Worm (Caenorhabditis elegans) whole organism, young adult: Measurements from ENCODE around the gene sprr-2.

Source experiments
- C06A6.2 ChIP-seq: fragments of 200-800 bp; sonication (Bioruptor generic); conservative IDR thresholded peaks from 2 replicates; pipeline ENCODE4 v1.3.6; 2022; ENCODE audit warnings: missing genetic modification characterization, missing compliant biosample characterization
- C17E4.6 ChIP-seq: fragments of 200-800 bp; sonication (Bioruptor generic); IDR thresholded peaks from 2 replicates; pipeline ENCODE4 v1.3.6; 2022; ENCODE audit warnings: missing genetic modification reagents, missing genetic modification characterization, missing compliant biosample characterization
- D2030.7 ChIP-seq: fragments of 200-800 bp; sonication (Bioruptor generic); IDR thresholded peaks from 2 replicates; pipeline ENCODE4 v1.3.6; 2022; ENCODE audit warnings: missing genetic modification reagents, missing genetic modification characterization, missing compliant biosample characterization
- F10E7.11 ChIP-seq: sonication (generic microtip); optimal IDR thresholded peaks from 2 replicates; lab custom pipeline; 2017; ENCODE audit warnings: mild to moderate bottlenecking, missing genetic modification characterization, moderate library complexity, missing compliant biosample characterization
- F22D6.2 ChIP-seq: sonication (generic microtip); optimal IDR thresholded peaks from 2 replicates; lab custom pipeline; 2016; ENCODE audit warnings: mild to moderate bottlenecking, missing genetic modification characterization, missing compliant biosample characterization
- F23B12.7 ChIP-seq: sonication (generic microtip); optimal IDR thresholded peaks from 2 replicates; lab custom pipeline; 2017; ENCODE audit warnings: missing genetic modification characterization, mild to moderate bottlenecking, missing compliant biosample characterization, antibody characterized with exemption, moderate library complexity; ENCODE audit not compliant: insufficient read depth
- F33H1.4 ChIP-seq: fragments of 200-800 bp; sonication (Bioruptor generic); IDR thresholded peaks from 2 replicates; pipeline ENCODE4 v1.3.6; 2022; ENCODE audit warnings: missing genetic modification reagents, missing genetic modification characterization, missing compliant biosample characterization
- F39B2.1 ChIP-seq: fragments of 200-800 bp; sonication (Bioruptor generic); IDR thresholded peaks from 2 replicates; pipeline ENCODE4 v1.3.6; 2022; ENCODE audit warnings: missing genetic modification reagents, missing genetic modification characterization, missing compliant biosample characterization
- Y53F4B.3 ChIP-seq: fragments of 200-800 bp; sonication (Bioruptor generic); IDR thresholded peaks from 2 replicates; pipeline ENCODE4 v1.3.6; 2022; ENCODE audit warnings: missing genetic modification reagents, missing genetic modification characterization, missing compliant biosample characterization
- Y67H2A.10 ChIP-seq: fragments of 200-800 bp; sonication (Bioruptor generic); conservative IDR thresholded peaks from 2 replicates; pipeline ENCODE4 v1.3.6; 2022; ENCODE audit warnings: missing genetic modification reagents, missing genetic modification characterization, missing compliant biosample characterization
- akir-1 ChIP-seq: fragments of 200-800 bp; sonication (Bioruptor generic); optimal IDR thresholded peaks from 2 replicates; lab custom pipeline; 2018; ENCODE audit warnings: mild to moderate bottlenecking, missing genetic modification characterization, moderate library complexity, missing compliant biosample characterization
- ama-1 ChIP-seq, 3 experiments: fragments of 150-350 bp in 1 of 3; sonication (generic microtip) in 2 of 3; optimal IDR thresholded peaks; 2 replicates each; lab custom pipeline; 2014 to 2018; ENCODE audit warnings: missing biosample characterization in 2 of 3, missing genetic modification characterization in 2 of 3, missing genetic modification reagents in 2 of 3
- attf-3 ChIP-seq: fragments of 200-800 bp; sonication (Bioruptor generic); conservative IDR thresholded peaks from 2 replicates; pipeline ENCODE4 v1.3.6; 2022; ENCODE audit warnings: missing genetic modification reagents, missing genetic modification characterization, missing compliant biosample characterization
- ccch-3 ChIP-seq: fragments of 200-800 bp; sonication (Bioruptor generic); optimal IDR thresholded peaks from 2 replicates; lab custom pipeline; 2018; ENCODE audit warnings: mild to moderate bottlenecking, missing genetic modification characterization, missing compliant biosample characterization
- ceh-100 ChIP-seq: fragments of 200-800 bp; sonication (Bioruptor generic); IDR thresholded peaks from 2 replicates; pipeline ENCODE4 v1.3.6; 2022; ENCODE audit warnings: missing genetic modification reagents, missing genetic modification characterization, missing compliant biosample characterization
- ceh-40 ChIP-seq: fragments of 200-800 bp; sonication (Bioruptor generic); IDR thresholded peaks from 2 replicates; pipeline ENCODE4 v1.3.6; 2022; ENCODE audit warnings: missing genetic modification characterization, missing compliant biosample characterization
- ceh-58 ChIP-seq: fragments of 200-800 bp; sonication (Bioruptor generic); IDR thresholded peaks from 2 replicates; pipeline ENCODE4 v1.3.6; 2022; ENCODE audit warnings: missing genetic modification characterization, missing compliant biosample characterization
- ceh-79 ChIP-seq: sonication (generic microtip); optimal IDR thresholded peaks from 2 replicates; lab custom pipeline; 2017; ENCODE audit warnings: mild to moderate bottlenecking, missing genetic modification characterization, missing compliant biosample characterization
- dpl-1 ChIP-seq: fragments of 150-350 bp; optimal IDR thresholded peaks from 2 replicates; lab custom pipeline; 2014; ENCODE audit warnings: missing biosample characterization, missing genetic modification reagents, missing genetic modification characterization
- egl-18 ChIP-seq: fragments of 200-800 bp; sonication (Bioruptor generic); IDR thresholded peaks from 2 replicates; pipeline ENCODE4 v1.3.6; 2022; ENCODE audit warnings: missing genetic modification reagents, missing genetic modification characterization, missing compliant biosample characterization
- egrh-3 ChIP-seq: fragments of 200-800 bp; sonication (Bioruptor generic); IDR thresholded peaks from 2 replicates; pipeline ENCODE4 v1.3.6; 2022; ENCODE audit warnings: missing genetic modification reagents, missing genetic modification characterization, missing compliant biosample characterization
- ekl-4 ChIP-seq: fragments of 200-800 bp; sonication (Bioruptor generic); IDR thresholded peaks from 2 replicates; pipeline ENCODE4 v1.3.6; 2022; ENCODE audit warnings: missing genetic modification reagents, missing genetic modification characterization, missing compliant biosample characterization
- him-1 ChIP-seq: sonication (generic microtip); optimal IDR thresholded peaks from 2 replicates; lab custom pipeline; 2016; ENCODE audit warnings: missing genotype, missing genetic modification reagents, missing genetic modification characterization, missing compliant biosample characterization
- hsf-1 ChIP-seq: fragments of 200-800 bp; sonication (Bioruptor generic); IDR thresholded peaks from 2 replicates; pipeline ENCODE4 v1.3.6; 2022; ENCODE audit warnings: missing genetic modification reagents, missing genetic modification characterization, missing compliant biosample characterization
- let-607 ChIP-seq, 2 experiments: fragments of 200-800 bp in 1 of 2; sonication (Bioruptor generic) in 1 of 2; sonication (generic microtip) in 1 of 2; optimal IDR thresholded peaks; 2 replicates each; lab custom pipeline; 2016 to 2018; ENCODE audit warnings: mild to moderate bottlenecking in 2 of 2, missing compliant biosample characterization in 2 of 2, missing genetic modification characterization in 2 of 2, moderate library complexity in 2 of 2, missing genotype in 1 of 2
- lin-26 ChIP-seq: fragments of 200-800 bp; sonication (Bioruptor generic); IDR thresholded peaks from 2 replicates; pipeline ENCODE4 v1.3.6; 2022; ENCODE audit warnings: missing genetic modification reagents, missing genetic modification characterization, missing compliant biosample characterization
- lin-40 ChIP-seq: sonication (generic microtip); optimal IDR thresholded peaks from 2 replicates; lab custom pipeline; 2016; ENCODE audit warnings: missing genetic modification characterization, mild to moderate bottlenecking, missing compliant biosample characterization, missing genotype, missing genetic modification reagents
- lsy-27 ChIP-seq: sonication (generic microtip); optimal IDR thresholded peaks from 2 replicates; lab custom pipeline; 2017; ENCODE audit warnings: missing genetic modification characterization, mild to moderate bottlenecking, missing compliant biosample characterization, antibody characterized with exemption, missing genotype, borderline replicate concordance; ENCODE audit not compliant: insufficient read depth
- madf-10 ChIP-seq: sonication (generic microtip); optimal IDR thresholded peaks from 2 replicates; lab custom pipeline; 2016; ENCODE audit warnings: mild to moderate bottlenecking, missing genetic modification characterization, missing compliant biosample characterization
- madf-8 ChIP-seq: fragments of 200-800 bp; sonication (Bioruptor generic); conservative IDR thresholded peaks from 2 replicates; pipeline ENCODE4 v1.3.6; 2022; ENCODE audit warnings: missing genetic modification reagents, missing genetic modification characterization, missing compliant biosample characterization
- mcd-1 ChIP-seq: fragments of 200-800 bp; sonication (Bioruptor generic); IDR thresholded peaks from 2 replicates; pipeline ENCODE4 v1.3.6; 2022; ENCODE audit warnings: missing genetic modification reagents, missing genetic modification characterization, missing compliant biosample characterization
- mes-4 ChIP-seq: sonication (generic microtip); optimal IDR thresholded peaks from 2 replicates; lab custom pipeline; 2016; ENCODE audit warnings: missing genotype, missing genetic modification characterization, missing compliant biosample characterization
- nfya-1 ChIP-seq: sonication (generic microtip); optimal IDR thresholded peaks from 2 replicates; lab custom pipeline; 2017; ENCODE audit warnings: antibody characterized with exemption, missing compliant biosample characterization, missing genetic modification characterization, borderline replicate concordance; ENCODE audit not compliant: insufficient read depth
- nhr-179 ChIP-seq: sonication (generic microtip); optimal IDR thresholded peaks from 2 replicates; lab custom pipeline; 2016; ENCODE audit warnings: mild to moderate bottlenecking, missing genetic modification characterization, missing compliant biosample characterization
- nhr-27 ChIP-seq: fragments of 200-800 bp; sonication (Bioruptor generic); optimal IDR thresholded peaks from 2 replicates; lab custom pipeline; 2018; ENCODE audit warnings: mild to moderate bottlenecking, missing genetic modification characterization, moderate library complexity, missing compliant biosample characterization
- nhr-90 ChIP-seq: sonication (generic microtip); optimal IDR thresholded peaks from 2 replicates; lab custom pipeline; 2016; ENCODE audit warnings: missing genotype, mild to moderate bottlenecking, missing genetic modification characterization, missing compliant biosample characterization
- pha-4 ChIP-seq: fragments of 150-350 bp; sonication (generic microtip); optimal IDR thresholded peaks from 2 replicates; lab custom pipeline; 2014; ENCODE audit warnings: missing biosample characterization, missing genetic modification reagents, missing genetic modification characterization
- rcor-1 ChIP-seq: fragments of 200-800 bp; sonication (Bioruptor generic); IDR thresholded peaks from 2 replicates; pipeline ENCODE4 v1.3.6; 2022; ENCODE audit warnings: missing genetic modification reagents, missing genetic modification characterization, missing compliant biosample characterization
- rec-8 ChIP-seq, 2 experiments: sonication (generic microtip); optimal IDR thresholded peaks; 2 replicates each; lab custom pipeline; 2016; ENCODE audit warnings: mild to moderate bottlenecking in 2 of 2, missing genetic modification characterization in 2 of 2, missing genetic modification reagents in 2 of 2, missing genotype in 2 of 2, missing biosample characterization in 1 of 2, missing compliant biosample characterization in 1 of 2, moderate library complexity in 1 of 2
- repo-1 ChIP-seq: sonication (generic microtip); optimal IDR thresholded peaks from 2 replicates; lab custom pipeline; 2017; ENCODE audit warnings: mild to moderate bottlenecking, missing genetic modification characterization, missing compliant biosample characterization
- rpc-1 ChIP-seq, 2 experiments: fragments of 150-350 bp in 1 of 2; sonication (generic microtip) in 1 of 2; optimal IDR thresholded peaks; 2 replicates each; lab custom pipeline; 2014 to 2018; ENCODE audit warnings: missing biosample characterization in 1 of 2, missing genetic modification characterization in 1 of 2, missing genetic modification reagents in 1 of 2, missing genotype in 1 of 2
- sdz-38 ChIP-seq: sonication (generic microtip); optimal IDR thresholded peaks from 2 replicates; lab custom pipeline; 2016; ENCODE audit warnings: missing genotype, missing genetic modification characterization, missing compliant biosample characterization
- snpc-1.3 ChIP-seq: sonication (generic microtip); optimal IDR thresholded peaks from 2 replicates; lab custom pipeline; 2017; ENCODE audit warnings: missing genetic modification characterization, mild to moderate bottlenecking, missing compliant biosample characterization, antibody characterized with exemption, moderate library complexity, missing genotype, missing genetic modification reagents; ENCODE audit not compliant: insufficient read depth
- tbp1 ChIP-seq: fragments of 200-800 bp; sonication (Bioruptor generic); optimal IDR thresholded peaks from 2 replicates; lab custom pipeline; 2018; ENCODE audit warnings: mild to moderate bottlenecking, missing genetic modification characterization, missing compliant biosample characterization
- zfh-2 ChIP-seq: fragments of 200-800 bp; sonication (Bioruptor generic); conservative IDR thresholded peaks from 2 replicates; pipeline ENCODE4 v1.3.6; 2022; ENCODE audit warnings: missing genetic modification reagents, missing genetic modification characterization, missing compliant biosample characterization
- ztf-18 ChIP-seq: sonication (generic microtip); optimal IDR thresholded peaks from 2 replicates; lab custom pipeline; 2016; ENCODE audit warnings: missing genotype, mild to moderate bottlenecking, missing genetic modification characterization, missing compliant biosample characterization
- ztf-22 ChIP-seq: fragments of 200-800 bp; sonication (Bioruptor generic); optimal IDR thresholded peaks from 2 replicates; lab custom pipeline; 2018; ENCODE audit warnings: mild to moderate bottlenecking, missing genetic modification characterization, moderate library complexity, missing compliant biosample characterization
- ztf-6 ChIP-seq: fragments of 200-800 bp; sonication (Bioruptor generic); IDR thresholded peaks from 2 replicates; pipeline ENCODE4 v1.3.6; 2022; ENCODE audit warnings: missing genetic modification reagents, missing genetic modification characterization, missing compliant biosample characterization

sprr-2 gene

ce11 chrX:14813398-14813797, 20.2 kb downstream of the sprr-2 start (continued):
- TF ChIP-seq dpl-1 (GFP tag; lab: Kevin White, UChicago) (no peak), snpc-1.3 (tag; lab: Kevin White, UChicago) (no peak), ztf-6 (GFP tag; lab: Robert Waterston, UW) (no peak), madf-10 (tag; lab: Kevin White, UChicago) (peak; percentile 13), nfya-1 (tag; lab: Kevin White, UChicago) (no peak), pha-4 (tag; lab: Kevin White, UChicago) (no peak), Y67H2A.10 (GFP tag; lab: Robert Waterston, UW) (no peak), sdz-38 (tag; lab: Kevin White, UChicago) (no peak), F33H1.4 (no peak), let-607 (tag; optimal IDR thresholded peaks at IDR 0.05; lab: Kevin White, UChicago) (peak in 1 of 2 experiments; percentile 8), zfh-2 (GFP tag; lab: Robert Waterston, UW) (no peak), F23B12.7 (tag; lab: Kevin White, UChicago) (peak; percentile 45), mes-4 (tag; lab: Kevin White, UChicago) (no peak), ceh-58 (GFP tag; lab: Robert Waterston, UW) (no peak), ceh-40 (GFP tag; lab: Robert Waterston, UW) (no peak), ceh-100 (GFP tag; lab: Robert Waterston, UW) (no peak), Y53F4B.3 (GFP tag; lab: Robert Waterston, UW) (no peak), him-1 (tag; lab: Kevin White, UChicago) (no peak), C06A6.2 (peak; percentile 79), nhr-90 (tag; lab: Kevin White, UChicago) (no peak), lsy-27 (tag; lab: Kevin White, UChicago) (no peak), hsf-1 (GFP tag; lab: Robert Waterston, UW) (no peak), repo-1 (peak; percentile 4), ztf-22 (no peak), tbp1 (GFP tag; lab: Kevin White, UChicago) (peak; percentile 48), mcd-1 (GFP tag; lab: Robert Waterston, UW) (0 out of 2 replicates have a peak, but pooled peaks have one; percentile 16), attf-3 (GFP tag; lab: Robert Waterston, UW) (no peak), ekl-4 (GFP tag; lab: Robert Waterston, UW) (no peak), nhr-27 (tag; lab: Kevin White, UChicago) (no peak), rec-8 (tag; optimal IDR thresholded peaks at IDR 0.05; lab: Kevin White, UChicago) (no peak), lin-26 (GFP tag; lab: Robert Waterston, UW) (no peak), F10E7.11 (tag; lab: Kevin White, UChicago) (no peak), ccch-3 (GFP tag; lab: Kevin White, UChicago) (no peak), madf-8 (GFP tag; lab: Robert Waterston, UW) (no peak), F22D6.2 (tag; lab: Kevin White, UChicago) (peak; percentile 13), rcor-1 (GFP tag; lab: Robert Waterston, UW) (0 out of 2 replicates have a peak, but pooled peaks have one; percentile 19), ztf-18 (no peak), akir-1 (GFP tag; lab: Kevin White, UChicago) (no peak), F39B2.1 (GFP tag; lab: Robert Waterston, UW) (no peak), D2030.7 (GFP tag; lab: Robert Waterston, UW) (no peak), lin-40 (tag; lab: Kevin White, UChicago) (peak; percentile 92), rpc-1 (optimal IDR thresholded peaks at IDR 0.05; lab: Kevin White, UChicago) (no peak), rpc-1 (tag; optimal IDR thresholded peaks at IDR 0.05; lab: Kevin White, UChicago) (no peak), C17E4.6 (GFP tag; lab: Robert Waterston, UW) (no peak), egrh-3 (no peak), nhr-179 (tag; lab: Kevin White, UChicago) (no peak), ama-1 (optimal IDR thresholded peaks at IDR 0.05; lab: Kevin White, UChicago) (no peak), ama-1 (GFP tag; optimal IDR thresholded peaks at IDR 0.05; lab: Kevin White, UChicago) (no peak), egl-18 (GFP tag; lab: Robert Waterston, UW) (no peak), ceh-79 (tag; lab: Kevin White, UChicago) (no peak)
